Worm (Caenorhabditis elegans) whole organism, early embryonic: Measurements from ENCODE around the gene ceh-74.

ENCODE experiments used
- B0310.2 ChIP-seq: sonication (generic microtip); optimal IDR thresholded peaks from 2 replicates; lab custom pipeline; 2016; ENCODE audit warnings: mild to moderate bottlenecking, missing genetic modification characterization, missing compliant biosample characterization
- F13C5.2 ChIP-seq: sonication (generic microtip); optimal IDR thresholded peaks from 2 replicates; lab custom pipeline; 2017; ENCODE audit warnings: mild to moderate bottlenecking, missing genetic modification characterization, inconsistent platforms, missing compliant biosample characterization
- aly-1 ChIP-seq: sonication (generic microtip); optimal IDR thresholded peaks from 2 replicates; lab custom pipeline; 2016; ENCODE audit warnings: missing genetic modification characterization, missing compliant biosample characterization
- ama-1 ChIP-seq: fragments of 150-350 bp; optimal IDR thresholded peaks from 2 replicates; lab custom pipeline; 2014
- ceh-13 ChIP-seq: fragments of 200-800 bp; sonication (Bioruptor generic); optimal IDR thresholded peaks from 2 replicates; lab custom pipeline; 2018; ENCODE audit warnings: mild to moderate bottlenecking, missing genetic modification characterization, missing compliant biosample characterization
- ceh-36 ChIP-seq: sonication (generic microtip); optimal IDR thresholded peaks from 2 replicates; lab custom pipeline; 2016; ENCODE audit warnings: missing genetic modification characterization, inconsistent platforms, missing compliant biosample characterization
- ets-7 ChIP-seq: sonication (generic microtip); optimal IDR thresholded peaks from 2 replicates; lab custom pipeline; 2016; ENCODE audit warnings: missing genotype, missing genetic modification characterization, missing compliant biosample characterization
- flt-1 ChIP-seq: fragments of 200-800 bp; sonication (Bioruptor generic); IDR thresholded peaks from 2 replicates; pipeline ENCODE4 v1.3.6; 2022; ENCODE audit warnings: missing genetic modification characterization, missing compliant biosample characterization
- hmbx-1 ChIP-seq: sonication (generic microtip); optimal IDR thresholded peaks from 2 replicates; lab custom pipeline; 2016; ENCODE audit warnings: mild to moderate bottlenecking, missing genetic modification characterization, missing compliant biosample characterization
- hmg-4 ChIP-seq: fragments of 200-800 bp; sonication (Bioruptor generic); optimal IDR thresholded peaks from 2 replicates; lab custom pipeline; 2018; ENCODE audit warnings: mild to moderate bottlenecking, missing genetic modification characterization, missing compliant biosample characterization
- hnd-1 ChIP-seq: sonication (generic microtip); optimal IDR thresholded peaks from 2 replicates; lab custom pipeline; 2016; ENCODE audit warnings: missing genetic modification characterization, missing compliant biosample characterization
- pes-1 ChIP-seq: fragments of 200-800 bp; sonication (Bioruptor generic); IDR thresholded peaks from 2 replicates; pipeline ENCODE4 v1.3.6; 2022; ENCODE audit warnings: missing genetic modification reagents, missing genetic modification characterization, missing compliant biosample characterization
- scrt-1 ChIP-seq: fragments of 200-800 bp; sonication (Bioruptor generic); IDR thresholded peaks from 2 replicates; pipeline ENCODE4 v1.3.6; 2022; ENCODE audit warnings: missing genetic modification characterization, missing compliant biosample characterization
- sea-1 ChIP-seq: fragments of 200-800 bp; sonication (Bioruptor generic); conservative IDR thresholded peaks from 2 replicates; pipeline ENCODE4 v1.3.6; 2022; ENCODE audit warnings: missing genetic modification characterization, missing compliant biosample characterization
- tbx-11 ChIP-seq: fragments of 200-800 bp; sonication (Bioruptor generic); IDR thresholded peaks from 2 replicates; pipeline ENCODE4 v1.3.6; 2022; ENCODE audit warnings: missing genetic modification characterization, missing compliant biosample characterization
- tbx-37 ChIP-seq: fragments of 200-800 bp; sonication (Bioruptor generic); conservative IDR thresholded peaks from 2 replicates; pipeline ENCODE4 v1.3.6; 2022; ENCODE audit warnings: missing genetic modification reagents, missing genetic modification characterization, missing compliant biosample characterization
- tra-4 ChIP-seq: sonication (generic microtip); optimal IDR thresholded peaks from 2 replicates; lab custom pipeline; 2017; ENCODE audit warnings: missing genetic modification characterization, missing compliant biosample characterization

ceh-74 gene

DNA sequence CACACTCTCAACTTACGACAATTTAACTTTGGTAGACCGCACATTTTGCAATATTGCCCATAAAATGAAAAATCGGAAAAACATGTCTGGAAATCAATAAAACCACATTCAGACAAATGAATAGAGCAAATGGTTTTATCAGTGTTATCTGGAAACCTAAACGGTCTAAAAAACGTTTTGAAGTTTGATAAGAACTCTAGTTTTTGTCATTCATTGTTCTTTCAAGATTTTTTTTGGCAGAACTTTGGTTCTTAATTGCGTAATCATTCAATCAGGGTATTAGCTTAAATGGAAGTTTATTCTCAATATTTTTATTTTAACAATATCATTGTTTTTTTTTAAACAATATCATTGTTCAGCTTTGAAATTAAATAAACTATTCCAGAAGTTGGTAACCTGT is 2.7 kb upstream of the ceh-74 start, which contains the start of gene cest-2.2:
Gene cest-2.2 (minus strand): TSS at position 140 of the 400 bp plus-strand sequence.
- no peak for TF ChIP-seq hnd-1 (tag; lab: Kevin White, UChicago)
- TF ChIP-seq ceh-13 (GFP tag; lab: Kevin White, UChicago) = no peak
- no peak for TF ChIP-seq F13C5.2 (tag; lab: Kevin White, UChicago)
- no peak for TF ChIP-seq hmg-4 (GFP tag; lab: Kevin White, UChicago)
- TF ChIP-seq tra-4 (tag; lab: Kevin White, UChicago) = no peak
- no peak for TF ChIP-seq tbx-11 (GFP tag; lab: Robert Waterston, UW)
- no peak for TF ChIP-seq ets-7 (tag; lab: Kevin White, UChicago)
- TF ChIP-seq pes-1 (GFP tag; lab: Robert Waterston, UW) = no peak
- no peak for TF ChIP-seq aly-1 (tag; lab: Kevin White, UChicago)

DNA sequence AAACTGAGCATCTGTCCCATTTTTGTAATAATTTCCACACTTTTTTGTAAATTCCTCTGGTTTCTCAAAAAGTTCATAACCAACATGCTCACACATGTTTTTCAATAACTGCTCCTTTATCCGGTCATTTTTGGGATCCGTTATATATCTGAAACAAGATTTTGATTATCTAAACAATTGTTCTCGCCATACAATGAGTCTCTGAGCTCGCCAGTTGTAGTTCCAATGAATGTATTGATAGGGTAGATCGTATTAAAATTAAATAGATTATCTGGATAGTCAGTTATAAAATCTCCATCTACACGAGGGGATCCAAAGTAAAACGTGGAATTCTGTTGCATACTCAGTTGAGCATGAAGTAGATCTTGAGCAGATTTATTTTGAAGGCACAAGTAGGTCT is 1.3 kb upstream of the ceh-74 start:
- TF ChIP-seq hnd-1 (tag; lab: Kevin White, UChicago) (no peak), aly-1 (tag; lab: Kevin White, UChicago) (no peak), tra-4 (tag; lab: Kevin White, UChicago) (no peak), ceh-13 (GFP tag; lab: Kevin White, UChicago) (no peak), hmbx-1 (tag; lab: Kevin White, UChicago) (no peak), ama-1 (lab: Kevin White, UChicago) (no peak), flt-1 (no peak), F13C5.2 (tag; lab: Kevin White, UChicago) (no peak), hmg-4 (GFP tag; lab: Kevin White, UChicago) (no peak), tbx-11 (GFP tag; lab: Robert Waterston, UW) (no peak), sea-1 (GFP tag; lab: Robert Waterston, UW) (no peak), pes-1 (GFP tag; lab: Robert Waterston, UW) (no peak), tbx-37 (no peak), ets-7 (tag; lab: Kevin White, UChicago) (no peak), ceh-36 (tag; lab: Kevin White, UChicago) (no peak), B0310.2 (tag; lab: Kevin White, UChicago) (no peak)

DNA sequence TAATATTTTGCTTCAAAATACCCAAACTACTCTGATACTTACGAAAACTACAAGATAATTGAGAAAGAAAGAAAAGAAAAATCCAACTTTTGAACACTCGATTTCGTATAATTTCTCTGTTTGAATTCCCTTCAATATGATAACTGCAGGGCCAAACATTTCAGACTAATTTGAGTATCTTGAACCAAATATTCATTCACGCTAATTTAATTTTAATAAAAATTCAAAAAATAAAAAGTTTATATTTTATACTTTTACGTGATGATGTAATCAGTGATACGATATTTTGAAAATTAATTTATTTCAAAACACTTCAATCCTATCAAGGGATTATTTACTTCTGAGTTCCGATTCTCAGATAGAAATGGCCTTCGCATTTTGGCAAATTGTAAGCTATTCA is 2.1 kb downstream of the ceh-74 start, which contains the start of gene ZC376.8:
Gene ZC376.8 (plus strand): TSS at position 301 of the 400 bp plus-strand sequence.
- TF ChIP-seq ceh-36 (tag; lab: Kevin White, UChicago) = no peak
- TF ChIP-seq tbx-11 (GFP tag; lab: Robert Waterston, UW) = no peak
- no peak for TF ChIP-seq ets-7 (tag; lab: Kevin White, UChicago)
- TF ChIP-seq aly-1 (tag; lab: Kevin White, UChicago) = no peak
- TF ChIP-seq hmbx-1 (tag; lab: Kevin White, UChicago) = no peak
- no peak for TF ChIP-seq sea-1 (GFP tag; lab: Robert Waterston, UW)
- no peak for TF ChIP-seq flt-1
- no peak for TF ChIP-seq pes-1 (GFP tag; lab: Robert Waterston, UW)
- TF ChIP-seq F13C5.2 (tag; lab: Kevin White, UChicago) = no peak
- TF ChIP-seq hnd-1 (tag; lab: Kevin White, UChicago) = no peak
- TF ChIP-seq ceh-13 (GFP tag; lab: Kevin White, UChicago) = no peak
- no peak for TF ChIP-seq B0310.2 (tag; lab: Kevin White, UChicago)
- TF ChIP-seq hmg-4 (GFP tag; lab: Kevin White, UChicago) = no peak

DNA sequence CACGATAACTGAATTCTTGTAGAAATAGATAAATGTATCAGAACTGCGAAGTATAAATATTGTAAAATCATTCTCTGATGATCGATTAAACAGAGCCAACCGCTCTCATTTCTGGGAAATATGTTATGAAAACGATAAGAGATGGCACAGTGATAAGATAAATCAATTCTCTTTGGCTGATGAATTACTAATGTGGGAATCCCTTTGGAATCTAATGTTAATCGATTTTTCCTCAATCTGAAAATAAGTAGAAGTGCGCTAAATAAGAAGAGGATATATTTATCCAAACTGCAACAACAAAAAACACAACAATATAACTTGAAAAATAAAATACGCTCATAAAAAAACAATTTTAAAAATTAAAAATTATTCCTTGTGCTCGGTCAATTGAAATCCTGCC is 5.0 kb downstream of the ceh-74 start, which contains the start of gene cest-2.3:
Gene cest-2.3 (minus strand): TSS at position 101 of the 400 bp plus-strand sequence.
- TF ChIP-seq B0310.2 (tag; lab: Kevin White, UChicago) = no peak
- TF ChIP-seq flt-1 = no peak
- TF ChIP-seq ceh-36 (tag; lab: Kevin White, UChicago) = no peak
- no peak for TF ChIP-seq tbx-37
- no peak for TF ChIP-seq aly-1 (tag; lab: Kevin White, UChicago)
- no peak for TF ChIP-seq pes-1 (GFP tag; lab: Robert Waterston, UW)
- TF ChIP-seq tbx-11 (GFP tag; lab: Robert Waterston, UW) = no peak
- TF ChIP-seq ama-1 (lab: Kevin White, UChicago) = no peak
- TF ChIP-seq F13C5.2 (tag; lab: Kevin White, UChicago) = no peak
- TF ChIP-seq scrt-1 = no peak
- TF ChIP-seq hmbx-1 (tag; lab: Kevin White, UChicago) = no peak
- no peak for TF ChIP-seq ceh-13 (GFP tag; lab: Kevin White, UChicago)
- no peak for TF ChIP-seq sea-1 (GFP tag; lab: Robert Waterston, UW)
- TF ChIP-seq tra-4 (tag; lab: Kevin White, UChicago) = no peak
- TF ChIP-seq ets-7 (tag; lab: Kevin White, UChicago) = no peak
- TF ChIP-seq hmg-4 (GFP tag; lab: Kevin White, UChicago) = no peak
- no peak for TF ChIP-seq hnd-1 (tag; lab: Kevin White, UChicago)

DNA sequence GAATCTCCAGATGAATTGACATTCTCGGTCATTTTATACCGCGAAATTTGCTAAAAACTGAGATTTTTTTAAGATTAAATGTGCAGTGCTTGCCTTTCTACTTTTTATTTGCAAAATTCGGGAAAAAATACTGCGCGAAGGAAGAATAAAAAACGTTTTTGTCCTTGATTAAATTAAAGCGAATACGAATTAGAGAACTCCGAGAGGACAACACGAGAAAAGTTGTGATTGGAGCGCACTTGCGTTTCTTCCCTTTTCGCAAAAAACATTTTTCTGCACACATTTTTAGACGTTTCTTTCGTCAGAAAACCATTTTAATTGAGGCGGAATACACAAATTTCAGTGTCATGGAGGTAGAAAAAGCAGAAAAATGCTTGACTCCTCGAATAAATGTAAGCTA is 7.6 kb downstream of the ceh-74 start, which contains the start of the genes trm-1 and ints-2:
Gene trm-1 (minus strand): TSS at position 175 of the 400 bp plus-strand sequence.
Gene ints-2 (plus strand): TSS at position 249 of the 400 bp plus-strand sequence.
- TF ChIP-seq flt-1 (no peak), tbx-11 (GFP tag; lab: Robert Waterston, UW) (no peak), aly-1 (tag; lab: Kevin White, UChicago) (no peak), ceh-36 (tag; lab: Kevin White, UChicago) (no peak), hnd-1 (tag; lab: Kevin White, UChicago) (no peak)

DNA sequence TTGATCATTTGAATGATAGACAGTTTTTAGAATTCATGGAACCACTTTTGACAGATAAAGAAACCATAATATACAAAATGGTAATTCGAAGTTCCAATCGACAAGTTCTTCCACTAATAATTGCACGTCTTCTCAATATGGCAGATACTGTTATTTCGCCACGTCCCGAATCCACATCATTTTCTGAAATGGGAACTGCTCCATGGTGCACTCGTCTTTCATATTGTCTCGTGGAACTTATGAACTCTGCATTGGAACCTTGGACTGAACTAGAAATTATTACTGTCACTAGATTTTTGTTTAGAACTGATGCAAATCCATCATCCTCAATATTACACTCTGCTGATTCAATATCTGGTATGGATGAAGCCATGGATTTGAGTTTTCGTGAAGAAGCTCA is 9.2 kb downstream of the ceh-74 start:
- TF ChIP-seq ets-7 (tag; lab: Kevin White, UChicago) = no peak
- no peak for TF ChIP-seq tra-4 (tag; lab: Kevin White, UChicago)
- TF ChIP-seq ceh-36 (tag; lab: Kevin White, UChicago) = no peak
- no peak for TF ChIP-seq tbx-11 (GFP tag; lab: Robert Waterston, UW)
- TF ChIP-seq sea-1 (GFP tag; lab: Robert Waterston, UW) = no peak
- no peak for TF ChIP-seq F13C5.2 (tag; lab: Kevin White, UChicago)
- no peak for TF ChIP-seq hmbx-1 (tag; lab: Kevin White, UChicago)
- TF ChIP-seq aly-1 (tag; lab: Kevin White, UChicago) = no peak
- no peak for TF ChIP-seq scrt-1
- no peak for TF ChIP-seq hnd-1 (tag; lab: Kevin White, UChicago)
- no peak for TF ChIP-seq hmg-4 (GFP tag; lab: Kevin White, UChicago)
- no peak for TF ChIP-seq tbx-37
